Worm (Caenorhabditis elegans) whole organism, L4/young adult: ENCODE data around the gene npp-15.

Source experiments
- W03F9.2 ChIP-seq: fragments of 150-350 bp; optimal IDR thresholded peaks from 2 replicates; lab custom pipeline; 2014; ENCODE audit warnings: missing biosample characterization, missing genetic modification characterization
- dao-5 ChIP-seq: sonication (generic microtip); optimal IDR thresholded peaks from 2 replicates; lab custom pipeline; 2016; ENCODE audit warnings: missing genotype, missing genetic modification characterization, moderate library complexity, missing compliant biosample characterization

DNA sequence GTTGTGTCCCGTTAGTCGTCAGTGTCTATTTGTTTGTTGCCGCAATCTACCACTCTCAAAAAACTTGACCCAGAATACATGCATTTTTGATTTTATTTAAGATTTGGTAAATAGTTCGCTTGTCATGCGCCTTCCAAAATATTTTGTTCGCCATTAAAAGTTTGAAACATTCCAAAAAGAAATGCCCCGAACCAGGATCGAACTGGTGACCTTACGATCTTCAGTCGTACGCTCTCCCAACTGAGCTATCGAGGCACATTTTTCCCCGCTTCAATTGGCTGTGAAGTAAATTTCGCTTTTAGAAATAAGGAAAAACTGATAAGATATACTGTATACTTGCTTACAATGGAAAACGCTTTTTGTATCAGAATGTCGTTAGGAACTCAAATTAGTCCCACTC is 49.4 kb downstream of the npp-15 start:
- TF ChIP-seq W03F9.2 (no peak), dao-5 (tag; lab: Kevin White, UChicago) (no peak)
